Worm (Caenorhabditis elegans): ENCODE results near the gene glb-14.

ce11 chrV:15562541-15562940, 17.7 kb upstream of the glb-14 start:
- no peak for TF ChIP-seq hlh-4 (tag; optimal IDR thresholded peaks at IDR 0.05)
- TF ChIP-seq lsy-2 (tag; optimal IDR thresholded peaks at IDR 0.05) = no peak
- TF ChIP-seq nhr-90 (tag; optimal IDR thresholded peaks at IDR 0.05; ENCODE audit: poor library complexity) = no peak
- no peak for TF ChIP-seq ama-1 (optimal IDR thresholded peaks at IDR 0.05)

Data from whole organism, L1 larva.